Worm (Caenorhabditis elegans) whole organism, midembryonic: ENCODE measurements around the gene F01G12.18.

Source experiments
- T22C8.4 ChIP-seq: fragments of 200-800 bp; sonication (Bioruptor generic); IDR thresholded peaks from 2 replicates; pipeline ENCODE4 v1.3.6; 2022; ENCODE audit warnings: missing genetic modification characterization, missing compliant biosample characterization
- cog-1 ChIP-seq: sonication (generic microtip); optimal IDR thresholded peaks from 2 replicates; lab custom pipeline; 2016; ENCODE audit warnings: missing genetic modification characterization, missing compliant biosample characterization
- flt-1 ChIP-seq: fragments of 200-800 bp; sonication (Bioruptor generic); IDR thresholded peaks from 2 replicates; pipeline ENCODE4 v1.3.6; 2022; ENCODE audit warnings: missing genetic modification characterization, missing compliant biosample characterization
- klf-2 ChIP-seq: fragments of 200-800 bp; sonication (Bioruptor generic); conservative IDR thresholded peaks from 2 replicates; pipeline ENCODE4 v1.3.6; 2022; ENCODE audit warnings: missing genetic modification reagents, missing genetic modification characterization, missing compliant biosample characterization
- med-1 ChIP-seq: sonication (generic microtip); optimal IDR thresholded peaks from 2 replicates; lab custom pipeline; 2017; ENCODE audit warnings: missing genetic modification characterization, mild to moderate bottlenecking, missing compliant biosample characterization, antibody characterized with exemption, missing genetic modification reagents; ENCODE audit not compliant: insufficient read depth
- ref-1 ChIP-seq: fragments of 200-800 bp; sonication (Bioruptor generic); conservative IDR thresholded peaks from 2 replicates; pipeline ENCODE4 v1.3.6; 2022; ENCODE audit warnings: missing genetic modification reagents, missing genetic modification characterization, missing compliant biosample characterization
- tab-1 ChIP-seq: fragments of 200-800 bp; sonication (Bioruptor generic); IDR thresholded peaks from 2 replicates; pipeline ENCODE4 v1.3.6; 2022; ENCODE audit warnings: missing genetic modification characterization, missing compliant biosample characterization
- ztf-23 ChIP-seq: fragments of 200-800 bp; sonication (Bioruptor generic); IDR thresholded peaks from 2 replicates; pipeline ENCODE4 v1.3.6; 2022; ENCODE audit warnings: missing genetic modification reagents, missing genetic modification characterization, missing compliant biosample characterization
- ztf-29 ChIP-seq: fragments of 200-800 bp; sonication (Bioruptor generic); IDR thresholded peaks from 2 replicates; pipeline ENCODE4 v1.3.6; 2022; ENCODE audit warnings: missing genetic modification reagents, missing genetic modification characterization, missing compliant biosample characterization

The F01G12.18 gene

DNA sequence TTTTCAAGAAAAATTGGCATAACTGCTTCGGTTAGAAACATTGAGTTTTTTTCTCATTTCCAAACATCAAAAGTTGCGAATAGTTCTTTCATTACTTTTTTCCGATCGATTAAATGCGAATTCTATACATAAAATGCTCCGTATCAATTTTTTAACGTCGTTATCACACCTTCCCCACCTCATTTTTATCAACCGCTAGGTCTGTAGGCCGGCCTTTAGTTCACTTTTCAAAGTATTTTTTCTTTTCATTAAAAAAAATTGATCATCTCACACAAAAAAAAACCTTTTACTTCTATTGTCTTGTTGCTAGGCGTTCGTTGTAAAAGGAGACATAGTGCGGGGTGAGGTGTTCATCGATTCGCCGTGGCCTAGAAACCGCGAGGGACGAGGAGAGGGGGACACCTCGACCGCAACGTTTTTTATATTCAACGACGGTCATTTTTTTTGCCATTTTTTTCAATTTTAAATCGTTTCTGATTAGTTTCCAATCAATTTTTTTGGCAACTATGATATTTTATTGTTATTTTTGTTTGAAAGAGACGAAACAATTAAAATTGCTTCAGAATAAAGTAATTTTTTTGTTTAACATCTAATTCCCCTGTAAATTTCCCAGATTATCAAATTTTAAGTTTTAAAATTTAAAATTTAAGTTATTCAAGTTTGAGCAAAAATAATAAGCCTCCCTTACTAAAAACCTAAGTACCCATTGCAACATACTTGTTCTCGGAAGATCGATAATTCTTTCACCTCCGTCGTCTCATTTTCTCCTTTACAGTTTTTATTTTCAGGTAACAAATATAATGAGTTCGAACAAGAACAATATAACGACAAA lies 22.2 kb downstream of the F01G12.18 start, which contains the start of gene sur-7:
sur-7 (plus strand) TSS at position 782 of the 832 bp plus-strand sequence.
- 0 out of 2 replicates have a peak, but pooled peaks have one; percentile 17 for TF ChIP-seq flt-1 (GFP tag; lab: Robert Waterston, UW)
- TF ChIP-seq ztf-23 (GFP tag; lab: Robert Waterston, UW): no peak
- TF ChIP-seq klf-2: no peak
- TF ChIP-seq cog-1 (tag; lab: Kevin White, UChicago): no peak
- TF ChIP-seq ztf-29 (GFP tag; lab: Robert Waterston, UW): no peak
- TF ChIP-seq T22C8.4 (GFP tag; lab: Robert Waterston, UW): no peak
- TF ChIP-seq tab-1: no peak

DNA sequence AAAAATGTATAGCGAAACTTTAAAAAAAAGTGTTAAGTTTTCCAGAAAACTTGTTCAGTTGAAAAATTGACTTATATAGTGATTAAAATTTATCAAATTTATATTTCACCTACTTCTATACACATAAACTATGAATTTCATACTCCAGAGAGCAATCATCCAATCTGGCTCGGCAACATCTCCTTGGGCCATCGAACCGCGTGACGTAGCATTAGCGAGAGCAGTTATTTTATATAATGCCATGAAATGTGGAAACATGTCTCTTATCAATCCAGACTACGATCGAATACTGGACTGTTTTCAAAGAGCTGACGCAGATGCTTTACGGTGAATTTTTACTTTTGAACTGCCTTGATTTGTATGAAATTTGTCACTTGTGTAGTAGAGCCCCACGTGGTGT lies 28.8 kb downstream of the F01G12.18 start:
- TF ChIP-seq ztf-23 (GFP tag; lab: Robert Waterston, UW) (no peak), med-1 (no peak), T22C8.4 (GFP tag; lab: Robert Waterston, UW) (no peak), ref-1 (GFP tag; lab: Robert Waterston, UW) (no peak), klf-2 (no peak), flt-1 (GFP tag; lab: Robert Waterston, UW) (no peak), cog-1 (tag; lab: Kevin White, UChicago) (no peak), tab-1 (no peak), ztf-29 (GFP tag; lab: Robert Waterston, UW) (no peak)

DNA sequence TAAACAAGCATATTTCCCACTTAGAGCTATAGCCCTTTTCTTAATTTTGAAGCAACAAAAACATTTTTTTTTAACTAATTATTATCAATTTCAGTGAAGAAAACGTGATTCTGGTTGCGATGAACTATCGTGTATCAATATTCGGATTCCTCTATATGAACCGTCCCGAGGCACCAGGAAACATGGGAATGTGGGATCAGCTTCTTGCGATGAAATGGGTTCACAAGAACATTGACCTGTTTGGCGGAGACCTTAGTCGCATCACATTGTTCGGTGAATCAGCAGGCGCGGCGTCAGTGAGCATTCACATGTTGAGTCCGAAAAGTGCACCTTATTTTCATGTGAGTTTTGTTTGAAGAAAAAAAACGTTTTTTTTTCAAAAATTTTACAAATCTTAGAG lies 29.3 kb downstream of the F01G12.18 start:
- TF ChIP-seq ztf-29 (GFP tag; lab: Robert Waterston, UW) (no peak), ref-1 (GFP tag; lab: Robert Waterston, UW) (no peak), klf-2 (no peak), ztf-23 (GFP tag; lab: Robert Waterston, UW) (no peak), med-1 (no peak), tab-1 (no peak), flt-1 (GFP tag; lab: Robert Waterston, UW) (no peak), T22C8.4 (GFP tag; lab: Robert Waterston, UW) (no peak), cog-1 (tag; lab: Kevin White, UChicago) (no peak)

DNA sequence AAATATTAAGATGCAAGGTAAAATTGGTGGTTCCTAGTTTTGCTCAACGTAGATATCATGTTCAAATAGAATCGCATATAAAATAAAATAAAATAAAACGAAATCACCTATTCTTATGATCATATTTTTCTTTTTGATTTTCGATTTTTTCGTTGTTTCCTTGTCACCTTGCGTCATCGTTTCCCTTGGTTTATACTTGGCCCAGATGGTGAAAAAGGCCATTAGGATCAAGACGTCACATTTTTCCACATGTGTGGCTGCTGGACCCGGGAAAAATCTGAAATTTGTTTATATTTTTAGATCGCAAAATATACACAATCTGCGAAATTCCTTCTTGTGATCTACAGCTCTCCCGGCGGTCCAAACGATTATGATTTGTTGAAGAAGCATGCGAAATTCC lies 31.3 kb downstream of the F01G12.18 start, which contains the start of gene ace-1:
ace-1 (plus strand) TSS at position 301 of the 400 bp plus-strand sequence.
- no peak for TF ChIP-seq T22C8.4 (GFP tag; lab: Robert Waterston, UW)
- TF ChIP-seq cog-1 (tag; lab: Kevin White, UChicago): no peak
- no peak for TF ChIP-seq ztf-29 (GFP tag; lab: Robert Waterston, UW)
- TF ChIP-seq ztf-23 (GFP tag; lab: Robert Waterston, UW): no peak
- no peak for TF ChIP-seq flt-1 (GFP tag; lab: Robert Waterston, UW)
- no peak for TF ChIP-seq tab-1
- TF ChIP-seq klf-2: no peak
- no peak for TF ChIP-seq ref-1 (GFP tag; lab: Robert Waterston, UW)
- TF ChIP-seq med-1: no peak

DNA sequence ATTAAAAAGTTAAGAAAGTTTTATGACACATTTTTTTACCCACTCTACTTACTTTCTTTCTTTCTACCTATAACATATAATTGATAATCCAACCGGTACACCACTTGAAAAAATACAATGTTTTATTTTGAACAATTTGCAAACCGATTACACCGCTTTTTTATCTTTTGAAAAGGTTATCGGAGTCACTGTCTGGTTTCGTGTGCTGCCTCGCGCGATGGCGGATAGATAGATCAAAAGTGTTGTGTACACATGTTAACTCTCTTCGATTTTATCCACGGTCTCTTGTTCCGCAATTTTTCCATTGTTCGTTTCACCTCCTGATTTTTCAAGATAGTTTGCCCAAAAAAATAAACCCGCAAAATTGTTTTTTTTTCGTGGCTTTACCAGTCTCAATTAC lies 31.8 kb downstream of the F01G12.18 start:
- TF ChIP-seq flt-1 (GFP tag; lab: Robert Waterston, UW) (no peak), ref-1 (GFP tag; lab: Robert Waterston, UW) (no peak), tab-1 (no peak), T22C8.4 (GFP tag; lab: Robert Waterston, UW) (no peak), med-1 (no peak), klf-2 (no peak), ztf-23 (GFP tag; lab: Robert Waterston, UW) (no peak), ztf-29 (GFP tag; lab: Robert Waterston, UW) (no peak), cog-1 (tag; lab: Kevin White, UChicago) (no peak)

DNA sequence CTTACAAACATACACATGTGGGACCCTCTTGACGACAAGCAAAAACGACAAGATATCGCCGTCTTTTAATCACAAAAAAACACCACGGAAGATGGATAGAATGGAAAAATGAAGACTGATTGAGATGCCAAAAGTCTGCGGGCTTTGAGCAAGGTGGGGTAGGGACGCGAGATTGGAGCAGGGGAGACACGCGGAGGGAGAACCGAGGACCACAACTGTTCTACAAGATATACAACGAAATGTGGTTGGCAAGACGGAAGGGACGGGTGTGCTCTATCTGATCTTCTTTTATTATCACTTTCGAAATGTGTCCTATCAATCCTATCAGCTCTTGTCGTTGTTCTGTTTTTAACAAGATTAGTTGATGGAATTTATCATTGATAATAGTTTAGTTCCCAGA lies 34.6 kb downstream of the F01G12.18 start:
- TF ChIP-seq ref-1 (GFP tag; lab: Robert Waterston, UW) (no peak), flt-1 (GFP tag; lab: Robert Waterston, UW) (no peak), ztf-29 (GFP tag; lab: Robert Waterston, UW) (no peak), cog-1 (tag; lab: Kevin White, UChicago) (no peak), med-1 (no peak), klf-2 (no peak), tab-1 (no peak), T22C8.4 (GFP tag; lab: Robert Waterston, UW) (no peak), ztf-23 (GFP tag; lab: Robert Waterston, UW) (no peak)

DNA sequence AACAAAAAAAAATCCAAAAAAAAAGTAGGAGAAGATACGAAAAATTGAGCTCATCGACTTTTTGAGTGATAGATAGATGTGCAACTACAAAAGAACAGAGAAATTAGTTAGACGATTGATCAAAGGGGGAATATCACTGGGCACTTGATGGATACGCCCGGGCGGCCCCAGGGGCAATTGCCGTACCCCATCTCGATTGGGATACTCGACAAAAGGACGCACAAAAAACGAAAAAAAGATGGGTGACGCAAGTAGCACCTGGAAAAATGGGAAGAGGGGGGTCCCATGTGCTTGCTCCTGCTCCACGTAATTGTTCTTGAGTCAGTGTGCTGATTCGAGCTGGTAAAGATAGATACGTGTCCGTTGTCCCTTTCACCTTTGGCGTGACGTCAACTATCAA lies 37.3 kb downstream of the F01G12.18 start:
- TF ChIP-seq cog-1 (tag; lab: Kevin White, UChicago) (no peak), klf-2 (no peak), ztf-29 (GFP tag; lab: Robert Waterston, UW) (no peak), med-1 (no peak), flt-1 (GFP tag; lab: Robert Waterston, UW) (no peak), ref-1 (GFP tag; lab: Robert Waterston, UW) (no peak), ztf-23 (GFP tag; lab: Robert Waterston, UW) (no peak)

ce11 chrX:16357531-16357930 lies 40.7 kb downstream of the F01G12.18 start:
- no peak for TF ChIP-seq T22C8.4 (GFP tag; lab: Robert Waterston, UW)
- TF ChIP-seq tab-1: 0 out of 2 replicates have a peak, but pooled peaks have one; percentile 54

ce11 chrX:16356341-16356740 lies 41.9 kb downstream of the F01G12.18 start:
- no peak for TF ChIP-seq flt-1 (GFP tag; lab: Robert Waterston, UW)

ce11 chrX:16354598-16355211 lies 43.6 kb downstream of the F01G12.18 start, which contains the start of gene nhr-28:
Gene nhr-28, plus strand, starts transcription at chrX:16354976.
- TF ChIP-seq klf-2: no peak
- TF ChIP-seq tab-1: no peak
- TF ChIP-seq cog-1 (tag; lab: Kevin White, UChicago): no peak
- TF ChIP-seq ztf-23 (GFP tag; lab: Robert Waterston, UW): no peak
- TF ChIP-seq ztf-29 (GFP tag; lab: Robert Waterston, UW): no peak
- TF ChIP-seq ref-1 (GFP tag; lab: Robert Waterston, UW): no peak
- TF ChIP-seq flt-1 (GFP tag; lab: Robert Waterston, UW): no peak
- no peak for TF ChIP-seq T22C8.4 (GFP tag; lab: Robert Waterston, UW)
- TF ChIP-seq med-1: no peak
